Worm (Caenorhabditis elegans) whole organism, L4/young adult: ENCODE data around the gene osm-8.

ENCODE experiments used
- W03F9.2 ChIP-seq: fragments of 150-350 bp; optimal IDR thresholded peaks from 2 replicates; lab custom pipeline; 2014; ENCODE audit warnings: missing biosample characterization, missing genetic modification characterization
- dao-5 ChIP-seq: sonication (generic microtip); optimal IDR thresholded peaks from 2 replicates; lab custom pipeline; 2016; ENCODE audit warnings: missing genotype, missing genetic modification characterization, moderate library complexity, missing compliant biosample characterization
- him-1 ChIP-seq: sonication (generic microtip); optimal IDR thresholded peaks from 2 replicates; lab custom pipeline; 2016; ENCODE audit warnings: missing genotype, missing genetic modification reagents, missing genetic modification characterization, missing compliant biosample characterization

- no peak for TF ChIP-seq him-1 (tag; lab: Kevin White, UChicago)
- TF ChIP-seq W03F9.2 (tag; lab: Kevin White, UChicago): no peak
- no peak for TF ChIP-seq dao-5
These were observed 49.8 kb downstream of the osm-8 start, which contains the start of gene ZK1290.14 for ce11 chrII:7555454-7555853.
